Fruit fly (Drosophila melanogaster): ENCODE measurements around the gene sowah.

dm6 chr3L:12496428-12497344 lies 75.7 kb downstream of the sowah start, which contains the start of gene CG10657:
- TF ChIP-seq cad (GFP tag; optimal IDR thresholded peaks at IDR 0.05) (no peak), CG9797 (GFP tag; optimal IDR thresholded peaks at IDR 0.05) (no peak), pb (GFP tag; optimal IDR thresholded peaks at IDR 0.05) (no peak), Ets65A (GFP tag) (no peak), CG10959 (GFP tag; IDR thresholded peaks at IDR 0.05) (no peak), D (optimal IDR thresholded peaks at IDR 0.05) (no peak), D (GFP tag; optimal IDR thresholded peaks at IDR 0.05) (no peak), Hr39 (optimal IDR thresholded peaks at IDR 0.05) (no peak), mld (GFP tag; IDR thresholded peaks at IDR 0.05; ENCODE audit: partially characterized antibody) (no peak), CG1792 (GFP tag; optimal IDR thresholded peaks at IDR 0.05) (no peak)
